Fruit fly (Drosophila melanogaster) whole organism, embryonic: ENCODE results near the gene CG33552.

Source experiments
- Antp ChIP-seq: fragments of 200-800 bp; sonication (Bioruptor generic); optimal IDR thresholded peaks from 3 replicates; lab custom pipeline; 2016; ENCODE audit warnings: missing biosample characterization, missing genetic modification characterization
- Atf6 ChIP-seq: fragments of 200-800 bp; sonication (Bioruptor generic); IDR thresholded peaks from 2 replicates; pipeline ENCODE4 v1.3.6; 2022; ENCODE audit warnings: missing biosample characterization, missing genetic modification characterization
- BEAF-32 ChIP-seq: fragments of 200-800 bp; sonication (Bioruptor generic); optimal IDR thresholded peaks from 3 replicates; lab custom pipeline; 2017; ENCODE audit warnings: missing biosample characterization, missing genetic modification characterization, mild to moderate bottlenecking, moderate library complexity, missing genetic modification reagents
- CG10209 ChIP-seq: fragments of 200-800 bp; sonication (Bioruptor generic); optimal IDR thresholded peaks from 3 replicates; lab custom pipeline; 2017; ENCODE audit warnings: missing biosample characterization, mild to moderate bottlenecking, missing genetic modification characterization, missing genetic modification reagents
- CG10267 ChIP-seq: fragments of 200-800 bp; sonication (Bioruptor generic); optimal IDR thresholded peaks from 2 replicates; lab custom pipeline; 2018; ENCODE audit warnings: missing biosample characterization, mild to moderate bottlenecking, missing genetic modification characterization, moderate library complexity
- CG10366 ChIP-seq: fragments of 200-800 bp; sonication (Bioruptor generic); IDR thresholded peaks from 2 replicates; pipeline ENCODE4 v1.3.6; 2022; ENCODE audit warnings: missing biosample characterization, missing genetic modification characterization
- CG10565 ChIP-seq: fragments of 200-800 bp; sonication (Bioruptor generic); optimal IDR thresholded peaks from 3 replicates; lab custom pipeline; 2016; ENCODE audit warnings: missing biosample characterization, mild to moderate bottlenecking, missing genetic modification characterization
- CG10959 ChIP-seq: fragments of 200-800 bp; sonication (Bioruptor generic); IDR thresholded peaks from 2 replicates; pipeline ENCODE4 v1.3.6; 2022; ENCODE audit warnings: missing biosample characterization, missing genetic modification characterization
- CG11247 ChIP-seq: fragments of 200-800 bp; sonication (Bioruptor generic); IDR thresholded peaks from 2 replicates; pipeline ENCODE4 v1.3.6; 2022; ENCODE audit warnings: missing biosample characterization, missing genetic modification characterization
- CG12391 ChIP-seq: fragments of 200-800 bp; sonication (Bioruptor generic); optimal IDR thresholded peaks from 3 replicates; lab custom pipeline; 2018; ENCODE audit warnings: missing biosample characterization, mild to moderate bottlenecking, missing genetic modification characterization, moderate library complexity
- CG12744 ChIP-seq: fragments of 200-800 bp; sonication (Bioruptor generic); optimal IDR thresholded peaks from 2 replicates; lab custom pipeline; 2016; ENCODE audit warnings: missing biosample characterization, missing genetic modification characterization
- CG13123 ChIP-seq: fragments of 200-800 bp; sonication (Bioruptor generic); optimal IDR thresholded peaks from 2 replicates; lab custom pipeline; 2016; ENCODE audit warnings: missing biosample characterization, missing genetic modification characterization
- CG13424 ChIP-seq: fragments of 200-800 bp; sonication (Bioruptor generic); optimal IDR thresholded peaks from 2 replicates; lab custom pipeline; 2019; ENCODE audit warnings: missing biosample characterization, mild to moderate bottlenecking, missing genetic modification characterization, moderate library complexity
- CG15514 ChIP-seq: fragments of 200-800 bp; sonication (Bioruptor generic); optimal IDR thresholded peaks from 3 replicates; lab custom pipeline; 2017; ENCODE audit warnings: missing biosample characterization, missing genetic modification characterization, mild to moderate bottlenecking, moderate library complexity, missing genetic modification reagents
- CG1647 ChIP-seq: fragments of 200-800 bp; sonication (Bioruptor generic); optimal IDR thresholded peaks from 3 replicates; lab custom pipeline; 2016; ENCODE audit warnings: missing biosample characterization, missing genetic modification characterization
- CG17568 ChIP-seq: fragments of 200-800 bp; sonication (Bioruptor generic); optimal IDR thresholded peaks from 2 replicates; lab custom pipeline; 2018; ENCODE audit warnings: missing biosample characterization, mild to moderate bottlenecking, missing genetic modification characterization, moderate library complexity
- CG18599 ChIP-seq: fragments of 200-800 bp; sonication (Bioruptor generic); optimal IDR thresholded peaks from 3 replicates; lab custom pipeline; 2017; ENCODE audit warnings: missing biosample characterization, missing genetic modification characterization, mild to moderate bottlenecking, moderate library complexity, missing genetic modification reagents
- CG2875 ChIP-seq: fragments of 200-800 bp; sonication (Bioruptor generic); optimal IDR thresholded peaks from 2 replicates; lab custom pipeline; 2017; ENCODE audit warnings: missing biosample characterization, mild to moderate bottlenecking, missing genetic modification characterization, missing genetic modification reagents
- CG3995 ChIP-seq: fragments of 200-800 bp; sonication (Bioruptor generic); optimal IDR thresholded peaks from 3 replicates; lab custom pipeline; 2016; ENCODE audit warnings: missing biosample characterization, missing genetic modification characterization
- CG6272 ChIP-seq: fragments of 200-800 bp; sonication (Bioruptor generic); IDR thresholded peaks from 2 replicates; pipeline ENCODE4 v1.3.6; 2022; ENCODE audit warnings: missing biosample characterization, missing genetic modification characterization
- CG6654 ChIP-seq: fragments of 200-800 bp; sonication (Bioruptor generic); optimal IDR thresholded peaks from 2 replicates; lab custom pipeline; 2017; ENCODE audit warnings: missing biosample characterization, mild to moderate bottlenecking, missing genetic modification characterization
- CG7372 ChIP-seq: fragments of 200-800 bp; sonication (Bioruptor generic); IDR thresholded peaks from 2 replicates; pipeline ENCODE4 v1.3.6; 2022; ENCODE audit warnings: missing biosample characterization, missing genetic modification characterization
- CG8388 ChIP-seq: fragments of 200-800 bp; sonication (Bioruptor generic); optimal IDR thresholded peaks from 2 replicates; lab custom pipeline; 2019; ENCODE audit warnings: missing biosample characterization, mild to moderate bottlenecking, missing genetic modification characterization, moderate library complexity
- CG9437 ChIP-seq: fragments of 200-800 bp; sonication (Bioruptor generic); optimal IDR thresholded peaks from 2 replicates; lab custom pipeline; 2018; ENCODE audit warnings: missing biosample characterization, mild to moderate bottlenecking, missing genetic modification characterization
- CG9727 ChIP-seq: fragments of 200-800 bp; sonication (Bioruptor generic); optimal IDR thresholded peaks from 3 replicates; lab custom pipeline; 2017; ENCODE audit warnings: missing biosample characterization, mild to moderate bottlenecking, missing genetic modification characterization
- ERR ChIP-seq: fragments of 200-800 bp; sonication (Bioruptor generic); optimal IDR thresholded peaks from 2 replicates; lab custom pipeline; 2016; ENCODE audit warnings: missing biosample characterization, missing genetic modification characterization
- Neu2 ChIP-seq: fragments of 200-800 bp; sonication (Bioruptor generic); optimal IDR thresholded peaks from 3 replicates; lab custom pipeline; 2016; ENCODE audit warnings: missing biosample characterization, missing genetic modification characterization, borderline replicate concordance
- Poxn ChIP-seq: fragments of 200-800 bp; sonication (Bioruptor generic); IDR thresholded peaks from 2 replicates; pipeline ENCODE4 v1.3.6; 2022; ENCODE audit warnings: missing biosample characterization, missing genetic modification characterization
- Ssrp ChIP-seq: fragments of 200-800 bp; sonication (Bioruptor generic); optimal IDR thresholded peaks from 2 replicates; lab custom pipeline; 2018; ENCODE audit warnings: missing biosample characterization, mild to moderate bottlenecking, missing genetic modification characterization, moderate library complexity
- al ChIP-seq: fragments of 200-800 bp; sonication (Bioruptor generic); IDR thresholded peaks from 2 replicates; pipeline ENCODE4 v1.3.6; 2022; ENCODE audit warnings: missing biosample characterization, missing genetic modification characterization
- ara ChIP-seq: fragments of 200-800 bp; sonication (Bioruptor generic); IDR thresholded peaks from 2 replicates; pipeline ENCODE4 v1.3.6; 2022; ENCODE audit warnings: missing biosample characterization, missing genetic modification characterization
- bbx ChIP-seq: fragments of 200-800 bp; sonication (Bioruptor generic); IDR thresholded peaks from 2 replicates; pipeline ENCODE4 v1.3.6; 2022; ENCODE audit warnings: missing biosample characterization, missing genetic modification characterization; ENCODE audit not compliant: partially characterized antibody
- crp ChIP-seq, 2 experiments: fragments of 200-800 bp; sonication (Bioruptor generic); optimal IDR thresholded peaks; 2 replicates in 1 of 2; 3 replicates in 1 of 2; lab custom pipeline; 2017; ENCODE audit warnings: missing biosample characterization in 2 of 2, missing genetic modification characterization in 2 of 2, mild to moderate bottlenecking in 1 of 2, moderate library complexity in 1 of 2
- danr ChIP-seq: fragments of 200-800 bp; sonication (Bioruptor generic); IDR thresholded peaks from 2 replicates; pipeline ENCODE4 v1.3.6; 2022; ENCODE audit warnings: missing biosample characterization, missing genetic modification characterization
- dati ChIP-seq: fragments of 200-800 bp; sonication (Bioruptor generic); IDR thresholded peaks from 2 replicates; pipeline ENCODE4 v1.3.6; 2022; ENCODE audit warnings: missing biosample characterization, missing genetic modification characterization
- dpn ChIP-seq, 2 experiments: fragments of 200-800 bp; sonication (Bioruptor generic); optimal IDR thresholded peaks; 3 replicates each; lab custom pipeline; 2016; ENCODE audit warnings: missing biosample characterization in 2 of 2, missing genetic modification characterization in 2 of 2
- ems ChIP-seq: fragments of 200-800 bp; sonication (Bioruptor generic); optimal IDR thresholded peaks from 3 replicates; lab custom pipeline; 2016; ENCODE audit warnings: missing biosample characterization, missing genetic modification characterization
- grau ChIP-seq: fragments of 200-800 bp; optimal IDR thresholded peaks from 3 replicates; lab custom pipeline; 2019; ENCODE audit warnings: missing biosample characterization, mild to moderate bottlenecking, missing genetic modification characterization, moderate library complexity
- hb ChIP-seq: fragments of 200-800 bp; sonication (Bioruptor generic); IDR thresholded peaks from 3 replicates; pipeline ENCODE4 v1.3.6; 2022; ENCODE audit warnings: missing biosample characterization, missing genetic modification characterization; ENCODE audit not compliant: partially characterized antibody
- inv ChIP-seq: fragments of 200-800 bp; sonication (Bioruptor generic); IDR thresholded peaks from 2 replicates; pipeline ENCODE4 v1.3.6; 2022; ENCODE audit warnings: missing biosample characterization, missing genetic modification characterization; ENCODE audit not compliant: partially characterized antibody
- luna ChIP-seq: fragments of 200-800 bp; sonication (Bioruptor generic); optimal IDR thresholded peaks from 2 replicates; lab custom pipeline; 2016; ENCODE audit warnings: missing biosample characterization, missing genetic modification characterization
- nau ChIP-seq: fragments of 200-800 bp; sonication (Bioruptor generic); optimal IDR thresholded peaks from 3 replicates; lab custom pipeline; 2017; ENCODE audit warnings: missing biosample characterization, mild to moderate bottlenecking, missing genetic modification characterization, missing genetic modification reagents
- nerfin-2 ChIP-seq: fragments of 200-800 bp; sonication (Bioruptor generic); IDR thresholded peaks from 2 replicates; pipeline ENCODE4 v1.3.6; 2022; ENCODE audit warnings: missing biosample characterization, missing genetic modification characterization; ENCODE audit not compliant: partially characterized antibody
- pum ChIP-seq: fragments of 200-800 bp; sonication (Bioruptor generic); optimal IDR thresholded peaks from 2 replicates; lab custom pipeline; 2016; ENCODE audit warnings: missing biosample characterization, missing genetic modification characterization
- sqz ChIP-seq: fragments of 200-800 bp; sonication (Bioruptor generic); optimal IDR thresholded peaks from 3 replicates; lab custom pipeline; 2018; ENCODE audit warnings: missing biosample characterization, mild to moderate bottlenecking, missing genetic modification characterization
- tap ChIP-seq: fragments of 200-800 bp; optimal IDR thresholded peaks from 3 replicates; lab custom pipeline; 2019; ENCODE audit warnings: missing biosample characterization, mild to moderate bottlenecking, missing genetic modification characterization, moderate library complexity
- ttk ChIP-seq: fragments of 200-800 bp; sonication (Bioruptor generic); IDR thresholded peaks from 2 replicates; pipeline ENCODE4 v2.1.2; 2022; ENCODE audit warnings: missing biosample characterization, missing genetic modification characterization

The CG33552 gene

dm6 chr2L:16683958-16684877 is 1.9 kb downstream of the CG33552 start, which contains the start of gene CG31807 (continued):
- TF ChIP-seq CG6654 (GFP tag; lab: Kevin White, UChicago) (peak; percentile 58), CG17568 (GFP tag; lab: Kevin White, UChicago) (peak; percentile 75), sqz (GFP tag; lab: Kevin White, UChicago) (peak; percentile 59), CG13424 (tag; lab: Kevin White, UChicago) (peak; percentile 89), Atf6 (GFP tag; lab: Robert Waterston, UW) (no peak), bbx (no peak), CG9437 (peak; percentile 78), luna (GFP tag; lab: Kevin White, UChicago) (no peak), CG6272 (GFP tag; lab: Robert Waterston, UW) (peak; percentile 58), ttk (GFP tag; lab: Robert Waterston, UW) (0 out of 2 replicates have a peak, but pooled peaks have one; percentile 5), Poxn (GFP tag; lab: Robert Waterston, UW) (no peak; the same call in 1 of the 2 replicates), CG10959 (GFP tag; lab: Robert Waterston, UW) (no peak), Antp (GFP tag; lab: Kevin White, UChicago) (peak; percentile 52), pum (peak; percentile 42), tap (tag; lab: Kevin White, UChicago) (peak; percentile 50), Neu2 (no peak), dati (GFP tag; lab: Robert Waterston, UW) (no peak; the same call in 1 of the 2 replicates), CG7372 (no peak), inv (GFP tag; lab: Robert Waterston, UW) (no peak), nau (GFP tag; lab: Kevin White, UChicago) (peak; percentile 52), CG3995 (GFP tag; lab: Kevin White, UChicago) (peak; percentile 8), nerfin-2 (GFP tag; lab: Robert Waterston, UW) (no peak), BEAF-32 (GFP tag; lab: Kevin White, UChicago) (no peak), ara (GFP tag; lab: Robert Waterston, UW) (0 out of 2 replicates have a peak, but pooled peaks have one; percentile 9), CG12744 (GFP tag; lab: Kevin White, UChicago) (peak; percentile 43), CG10366 (GFP tag; lab: Robert Waterston, UW) (peak; percentile 15; the same call in 1 of the 2 replicates), CG1647 (GFP tag; lab: Kevin White, UChicago) (peak; percentile 30), danr (GFP tag; lab: Robert Waterston, UW) (0 out of 2 replicates have a peak, but pooled peaks have one; percentile 12), CG9727 (GFP tag; lab: Kevin White, UChicago) (peak; percentile 56), dpn (GFP tag; optimal IDR thresholded peaks at IDR 0.05; lab: Kevin White, UChicago) (peak; percentile 47 to 65), CG15514 (peak; percentile 60), CG10565 (no peak), CG10267 (peak; percentile 4), al (GFP tag; lab: Robert Waterston, UW) (no peak), CG2875 (GFP tag; lab: Kevin White, UChicago) (peak; percentile 75), ems (GFP tag; lab: Kevin White, UChicago) (peak; percentile 42), Ssrp (peak; percentile 64), CG12391 (tag; lab: Kevin White, UChicago) (peak; percentile 84), CG8388 (peak; percentile 68), ERR (peak; percentile 6), CG13123 (no peak), CG18599 (GFP tag; lab: Kevin White, UChicago) (peak; percentile 81), crp (GFP tag; optimal IDR thresholded peaks at IDR 0.05; lab: Kevin White, UChicago) (peak in 1 of 2 experiments; percentile 2), CG10209 (GFP tag; lab: Kevin White, UChicago) (peak; percentile 83), hb (GFP tag; lab: Robert Waterston, UW) (no peak), CG11247 (GFP tag; lab: Robert Waterston, UW) (no peak), grau (tag; lab: Kevin White, UChicago) (peak; percentile 84)
